Worm (Caenorhabditis elegans): ENCODE measurements around the gene srx-116.

Gene srx-116

ce11 chrV:12633046-12633445 is 37.7 kb upstream of the srx-116 start:
- no peak for TF ChIP-seq elt-3 (tag; optimal IDR thresholded peaks at IDR 0.05)
- TF ChIP-seq flh-1 (GFP tag; optimal IDR thresholded peaks at IDR 0.05) = peak; percentile 19

- no peak for TF ChIP-seq lin-32 (GFP tag; optimal IDR thresholded peaks at IDR 0.05)
- no peak for TF ChIP-seq hlh-1 (tag; optimal IDR thresholded peaks at IDR 0.05)
- TF ChIP-seq lin-13 (tag; optimal IDR thresholded peaks at IDR 0.05) = no peak
- TF ChIP-seq pha-4 (tag; optimal IDR thresholded peaks at IDR 0.05) = no peak
- TF ChIP-seq mls-2 (tag; optimal IDR thresholded peaks at IDR 0.05) = no peak
- TF ChIP-seq ztf-11 (tag; optimal IDR thresholded peaks at IDR 0.05) = no peak
- no peak for TF ChIP-seq drap-1 (GFP tag; optimal IDR thresholded peaks at IDR 0.05)
- no peak for TF ChIP-seq unc-120 (tag; optimal IDR thresholded peaks at IDR 0.05; ENCODE audit: poor library complexity, severe bottlenecking)
- no peak for TF ChIP-seq ceh-43 (GFP tag; optimal IDR thresholded peaks at IDR 0.05)
- no peak for TF ChIP-seq blmp-1 (tag; optimal IDR thresholded peaks at IDR 0.05)
- TF ChIP-seq zip-8 (tag; optimal IDR thresholded peaks at IDR 0.05) = no peak
These were observed 36.7 kb upstream of the srx-116 start for ce11 chrV:12634050-12634449.

ce11 chrV:12634746-12635145 is 36.0 kb upstream of the srx-116 start:
- TF ChIP-seq M03D4.4 (tag; optimal IDR thresholded peaks at IDR 0.05) (no peak), nhr-76 (tag; optimal IDR thresholded peaks at IDR 0.05) (no peak), nhr-2 (tag; optimal IDR thresholded peaks at IDR 0.05) (no peak), mab-5 (tag; optimal IDR thresholded peaks at IDR 0.05) (no peak), blmp-1 (tag; optimal IDR thresholded peaks at IDR 0.05) (no peak), unc-120 (tag; optimal IDR thresholded peaks at IDR 0.05; ENCODE audit: poor library complexity, severe bottlenecking) (no peak), elt-3 (tag; optimal IDR thresholded peaks at IDR 0.05) (no peak), sptf-1 (tag; optimal IDR thresholded peaks at IDR 0.05) (no peak), nhr-28 (tag; optimal IDR thresholded peaks at IDR 0.05) (no peak), lin-13 (tag; optimal IDR thresholded peaks at IDR 0.05) (no peak), cnd-1 (tag; optimal IDR thresholded peaks at IDR 0.05) (no peak), nhr-12 (tag; optimal IDR thresholded peaks at IDR 0.05) (no peak), lin-32 (GFP tag; optimal IDR thresholded peaks at IDR 0.05) (no peak), ham-2 (GFP tag; optimal IDR thresholded peaks at IDR 0.05) (no peak), drap-1 (GFP tag; optimal IDR thresholded peaks at IDR 0.05) (no peak), nhr-237 (tag; optimal IDR thresholded peaks at IDR 0.05) (no peak)

ce11 chrV:12635218-12635617 is 35.5 kb upstream of the srx-116 start:
- TF ChIP-seq nhr-2 (tag; optimal IDR thresholded peaks at IDR 0.05) (no peak), unc-62 (GFP tag; optimal IDR thresholded peaks at IDR 0.05) (no peak), tbx-8 (GFP tag; optimal IDR thresholded peaks at IDR 0.05) (no peak), nhr-12 (tag; optimal IDR thresholded peaks at IDR 0.05) (no peak), nhr-76 (tag; optimal IDR thresholded peaks at IDR 0.05) (no peak), zip-8 (tag; optimal IDR thresholded peaks at IDR 0.05) (no peak), blmp-1 (tag; optimal IDR thresholded peaks at IDR 0.05) (no peak), elt-1 (tag; optimal IDR thresholded peaks at IDR 0.05; ENCODE audit: borderline replicate concordance, insufficient read depth) (no peak), lsy-2 (tag; optimal IDR thresholded peaks at IDR 0.05) (no peak), nhr-28 (tag; optimal IDR thresholded peaks at IDR 0.05) (no peak), sem-2 (GFP tag; optimal IDR thresholded peaks at IDR 0.05) (no peak), ham-2 (GFP tag; optimal IDR thresholded peaks at IDR 0.05) (no peak), unc-39 (tag; optimal IDR thresholded peaks at IDR 0.05) (no peak), flh-1 (GFP tag; optimal IDR thresholded peaks at IDR 0.05) (no peak), sptf-1 (tag; optimal IDR thresholded peaks at IDR 0.05) (no peak)

ce11 chrV:12636248-12636647 is 34.5 kb upstream of the srx-116 start:
- TF ChIP-seq ceh-39 (tag; optimal IDR thresholded peaks at IDR 0.05) (no peak), cnd-1 (tag; optimal IDR thresholded peaks at IDR 0.05) (no peak), zip-8 (tag; optimal IDR thresholded peaks at IDR 0.05) (no peak), ham-2 (GFP tag; optimal IDR thresholded peaks at IDR 0.05) (no peak), M03D4.4 (tag; optimal IDR thresholded peaks at IDR 0.05) (no peak), drap-1 (GFP tag; optimal IDR thresholded peaks at IDR 0.05) (no peak), pha-4 (tag; optimal IDR thresholded peaks at IDR 0.05) (no peak)

- TF ChIP-seq unc-62 (GFP tag; optimal IDR thresholded peaks at IDR 0.05) (peak; percentile 25), elt-3 (tag; optimal IDR thresholded peaks at IDR 0.05) (peak; percentile 61), ceh-39 (tag; optimal IDR thresholded peaks at IDR 0.05) (peak; percentile 17), mep-1 (tag; optimal IDR thresholded peaks at IDR 0.05) (peak; percentile 4), sem-2 (GFP tag; optimal IDR thresholded peaks at IDR 0.05) (no peak), nhr-2 (tag; optimal IDR thresholded peaks at IDR 0.05) (peak; percentile 55), bed-3 (GFP tag; optimal IDR thresholded peaks at IDR 0.05) (no peak), lsy-2 (tag; optimal IDR thresholded peaks at IDR 0.05) (peak; percentile 18), nhr-12 (tag; optimal IDR thresholded peaks at IDR 0.05) (no peak), M03D4.4 (tag; optimal IDR thresholded peaks at IDR 0.05) (no peak), pha-4 (tag; optimal IDR thresholded peaks at IDR 0.05) (peak; percentile 71)
These were observed 33.4 kb upstream of the srx-116 start, which contains the start of gene F56H9.2 for ce11 chrV:12637238-12637690. F56H9.2 (plus strand) TSS chrV:12637663.

All from whole organism, mixed stage, embryonic.